Fruit fly (Drosophila melanogaster) whole organism, embryonic: ENCODE data around the gene hll.

Experiments
- Atf-2 ChIP-seq: fragments of 200-800 bp; sonication (Bioruptor generic); optimal IDR thresholded peaks from 2 replicates; lab custom pipeline; 2016; ENCODE audit warnings: missing biosample characterization, missing genetic modification characterization
- Atf3 ChIP-seq: fragments of 200-800 bp; sonication (Bioruptor generic); optimal IDR thresholded peaks from 3 replicates; lab custom pipeline; 2016; ENCODE audit warnings: missing biosample characterization, missing genetic modification characterization
- Awh ChIP-seq: fragments of 200-800 bp; sonication (Bioruptor generic); IDR thresholded peaks from 2 replicates; pipeline ENCODE4, ENCODE4 v1.3.6; 2022; ENCODE audit warnings: missing biosample characterization, missing genetic modification characterization
- CG10366 ChIP-seq: fragments of 200-800 bp; sonication (Bioruptor generic); IDR thresholded peaks from 2 replicates; pipeline ENCODE4 v1.3.6; 2022; ENCODE audit warnings: missing biosample characterization, missing genetic modification characterization
- CG10654 ChIP-seq: fragments of 200-800 bp; sonication (Bioruptor generic); optimal IDR thresholded peaks from 2 replicates; lab custom pipeline; 2016; ENCODE audit warnings: missing biosample characterization, missing genetic modification characterization
- CG11398 ChIP-seq: fragments of 200-800 bp; sonication (Bioruptor generic); optimal IDR thresholded peaks from 2 replicates; lab custom pipeline; 2016; ENCODE audit warnings: missing biosample characterization, missing genetic modification characterization
- CG12071 ChIP-seq: fragments of 200-800 bp; sonication (Bioruptor generic); optimal IDR thresholded peaks from 3 replicates; lab custom pipeline; 2018; ENCODE audit warnings: missing biosample characterization, mild to moderate bottlenecking, missing genetic modification characterization
- CG12155 ChIP-seq: fragments of 200-800 bp; sonication (Bioruptor generic); optimal IDR thresholded peaks from 3 replicates; lab custom pipeline; 2016; ENCODE audit warnings: missing biosample characterization, missing genetic modification characterization
- CG14667 ChIP-seq: fragments of 200-800 bp; sonication (Bioruptor generic); IDR thresholded peaks from 2 replicates; pipeline ENCODE4 v1.3.6; 2022; ENCODE audit warnings: missing biosample characterization, missing genetic modification characterization
- CG17186 ChIP-seq: fragments of 200-800 bp; sonication (Bioruptor generic); optimal IDR thresholded peaks from 3 replicates; lab custom pipeline; 2017; ENCODE audit warnings: missing biosample characterization, missing genetic modification reagents, missing genetic modification characterization
- CG18619 ChIP-seq: fragments of 200-800 bp; sonication (Bioruptor generic); optimal IDR thresholded peaks from 3 replicates; lab custom pipeline; 2017; ENCODE audit warnings: missing biosample characterization, mild to moderate bottlenecking, missing genetic modification characterization
- CG18764 ChIP-seq: fragments of 200-800 bp; sonication (Bioruptor generic); optimal IDR thresholded peaks from 3 replicates; lab custom pipeline; 2016; ENCODE audit warnings: missing biosample characterization, missing genetic modification characterization
- CG2129 ChIP-seq: fragments of 200-800 bp; sonication (Bioruptor generic); IDR thresholded peaks from 2 replicates; pipeline ENCODE4 v1.3.6; 2022; ENCODE audit warnings: missing biosample characterization, missing genetic modification characterization; ENCODE audit not compliant: partially characterized antibody
- CG2202 ChIP-seq: fragments of 200-800 bp; sonication (Bioruptor generic); optimal IDR thresholded peaks from 2 replicates; lab custom pipeline; 2018; ENCODE audit warnings: missing biosample characterization, mild to moderate bottlenecking, missing genetic modification characterization
- Deaf1 ChIP-seq: fragments of 200-800 bp; optimal IDR thresholded peaks from 3 replicates; lab custom pipeline; 2019; ENCODE audit warnings: missing biosample characterization, mild to moderate bottlenecking, missing genetic modification characterization, moderate library complexity
- Fer1 ChIP-seq: fragments of 200-800 bp; sonication (Bioruptor generic); optimal IDR thresholded peaks from 2 replicates; lab custom pipeline; 2017; ENCODE audit warnings: missing biosample characterization, mild to moderate bottlenecking, missing genetic modification characterization
- HmgD ChIP-seq: fragments of 200-800 bp; sonication (Bioruptor generic); optimal IDR thresholded peaks from 3 replicates; lab custom pipeline; 2016; ENCODE audit warnings: missing biosample characterization, missing genetic modification characterization
- Hr39 ChIP-seq: fragments of >200 bp; optimal IDR thresholded peaks from 2 replicates; lab custom pipeline; 2017
- Hr78 ChIP-seq, 2 experiments: fragments of 200-800 bp in 1 of 2; fragments of >200 bp in 1 of 2; sonication (Bioruptor generic) in 1 of 2; optimal IDR thresholded peaks; 2 replicates each; lab custom pipeline; 2017 to 2019; ENCODE audit warnings: missing biosample characterization in 2 of 2, missing genetic modification characterization in 2 of 2, mild to moderate bottlenecking in 1 of 2, moderate library complexity in 1 of 2
- Hsf ChIP-seq: fragments of 200-800 bp; sonication (Bioruptor generic); optimal IDR thresholded peaks from 3 replicates; lab custom pipeline; 2016; ENCODE audit warnings: missing biosample characterization, missing genetic modification characterization
- Meics ChIP-seq: fragments of 200-800 bp; sonication (Bioruptor generic); optimal IDR thresholded peaks from 2 replicates; lab custom pipeline; 2017; ENCODE audit warnings: missing biosample characterization, mild to moderate bottlenecking, missing genetic modification characterization
- Nf-YC ChIP-seq: fragments of 200-800 bp; optimal IDR thresholded peaks from 3 replicates; lab custom pipeline; 2019; ENCODE audit warnings: missing biosample characterization, mild to moderate bottlenecking, missing genetic modification characterization, moderate library complexity
- Sin3A ChIP-seq: fragments of >200 bp; optimal IDR thresholded peaks from 2 replicates; lab custom pipeline; 2018
- Sox100B ChIP-seq: fragments of 200-800 bp; sonication (Bioruptor generic); optimal IDR thresholded peaks from 3 replicates; lab custom pipeline; 2018; ENCODE audit warnings: missing biosample characterization, mild to moderate bottlenecking, missing genetic modification characterization
- ash1 ChIP-seq: fragments of 200-800 bp; sonication (Bioruptor generic); optimal IDR thresholded peaks from 2 replicates; lab custom pipeline; 2018; ENCODE audit warnings: missing biosample characterization, mild to moderate bottlenecking, missing genetic modification characterization
- bsh ChIP-seq, 2 experiments: fragments of 200-800 bp; sonication (Bioruptor generic); optimal IDR thresholded peaks; 2 replicates each; lab custom pipeline; 2017 to 2018; ENCODE audit warnings: mild to moderate bottlenecking in 2 of 2, missing biosample characterization in 2 of 2, missing genetic modification characterization in 2 of 2, moderate library complexity in 1 of 2
- cas ChIP-seq: fragments of 200-800 bp; sonication (Bioruptor generic); IDR thresholded peaks from 2 replicates; pipeline ENCODE4 v1.3.6; 2022; ENCODE audit warnings: missing biosample characterization, missing genetic modification characterization
- chinmo ChIP-seq: fragments of 200-800 bp; sonication (Bioruptor generic); IDR thresholded peaks from 4 replicates; pipeline ENCODE4 v1.3.6; 2022; ENCODE audit warnings: missing biosample characterization, missing genetic modification characterization; ENCODE audit not compliant: partially characterized antibody
- cwo ChIP-seq: fragments of 200-800 bp; sonication (Bioruptor generic); optimal IDR thresholded peaks from 3 replicates; lab custom pipeline; 2017; ENCODE audit warnings: missing biosample characterization, missing genetic modification characterization, mild to moderate bottlenecking, moderate library complexity, missing genetic modification reagents
- dmrt99B ChIP-seq: fragments of 200-800 bp; sonication (Bioruptor generic); optimal IDR thresholded peaks from 2 replicates; lab custom pipeline; 2018; ENCODE audit warnings: missing biosample characterization, mild to moderate bottlenecking, missing genetic modification characterization, moderate library complexity
- dpn ChIP-seq, 2 experiments: fragments of 200-800 bp; sonication (Bioruptor generic); optimal IDR thresholded peaks; 3 replicates each; lab custom pipeline; 2016; ENCODE audit warnings: missing biosample characterization in 2 of 2, missing genetic modification characterization in 2 of 2
- exex ChIP-seq: fragments of 200-800 bp; sonication (Bioruptor generic); optimal IDR thresholded peaks from 4 replicates; lab custom pipeline; 2018; ENCODE audit warnings: missing biosample characterization, mild to moderate bottlenecking, missing genetic modification characterization, moderate library complexity
- fd64A ChIP-seq: fragments of 200-800 bp; sonication (Bioruptor generic); optimal IDR thresholded peaks from 3 replicates; lab custom pipeline; 2018; ENCODE audit warnings: missing biosample characterization, mild to moderate bottlenecking, missing genetic modification characterization
- gem ChIP-seq: fragments of 200-800 bp; sonication (Bioruptor generic); optimal IDR thresholded peaks from 2 replicates; lab custom pipeline; 2019; ENCODE audit warnings: missing biosample characterization, mild to moderate bottlenecking, missing genetic modification characterization, moderate library complexity
- gfzf ChIP-seq: fragments of 200-800 bp; sonication (Bioruptor generic); optimal IDR thresholded peaks from 2 replicates; lab custom pipeline; 2016; ENCODE audit warnings: missing biosample characterization, mild to moderate bottlenecking, missing genetic modification characterization, moderate library complexity
- h ChIP-seq: fragments of >200 bp; optimal IDR thresholded peaks from 2 replicates; lab custom pipeline; 2017
- ind ChIP-seq: fragments of 200-800 bp; sonication (Bioruptor generic); optimal IDR thresholded peaks from 3 replicates; lab custom pipeline; 2016; ENCODE audit warnings: missing biosample characterization, missing genetic modification characterization
- inv ChIP-seq: fragments of 200-800 bp; sonication (Bioruptor generic); IDR thresholded peaks from 2 replicates; pipeline ENCODE4 v1.3.6; 2022; ENCODE audit warnings: missing biosample characterization, missing genetic modification characterization; ENCODE audit not compliant: partially characterized antibody
- jing ChIP-seq: fragments of 200-800 bp; sonication (Bioruptor generic); optimal IDR thresholded peaks from 2 replicates; lab custom pipeline; 2018; ENCODE audit warnings: missing biosample characterization, mild to moderate bottlenecking, missing genetic modification characterization
- nom ChIP-seq: fragments of 200-800 bp; sonication (Bioruptor generic); optimal IDR thresholded peaks from 2 replicates; lab custom pipeline; 2017; ENCODE audit warnings: missing biosample characterization, missing genetic modification characterization, mild to moderate bottlenecking, moderate library complexity, missing genetic modification reagents
- peb ChIP-seq: fragments of 200-800 bp; sonication (Bioruptor generic); IDR thresholded peaks from 2 replicates; pipeline ENCODE4 v1.3.6; 2022; ENCODE audit warnings: missing biosample characterization, missing genetic modification characterization
- pum ChIP-seq: fragments of 200-800 bp; sonication (Bioruptor generic); optimal IDR thresholded peaks from 2 replicates; lab custom pipeline; 2016; ENCODE audit warnings: missing biosample characterization, missing genetic modification characterization
- repo ChIP-seq: fragments of 200-800 bp; sonication (Bioruptor generic); optimal IDR thresholded peaks from 2 replicates; lab custom pipeline; 2016; ENCODE audit warnings: missing biosample characterization, missing genetic modification characterization
- rib ChIP-seq: fragments of 200-800 bp; sonication (Bioruptor generic); IDR thresholded peaks from 2 replicates; pipeline ENCODE4 v1.3.6; 2022; ENCODE audit warnings: missing biosample characterization, missing genetic modification characterization
- scrt ChIP-seq: fragments of 200-800 bp; sonication (Bioruptor generic); optimal IDR thresholded peaks from 2 replicates; lab custom pipeline; 2018; ENCODE audit warnings: missing biosample characterization, mild to moderate bottlenecking, missing genetic modification characterization, moderate library complexity
- sens ChIP-seq: fragments of 200-800 bp; sonication (Bioruptor generic); peaks from one replicate; lab custom pipeline; 2016; ENCODE audit warnings: missing biosample characterization, missing genetic modification characterization
- sima ChIP-seq: fragments of 200-800 bp; sonication (Bioruptor generic); optimal IDR thresholded peaks from 2 replicates; lab custom pipeline; 2016; ENCODE audit warnings: missing biosample characterization, missing genetic modification characterization

The hll gene

DNA sequence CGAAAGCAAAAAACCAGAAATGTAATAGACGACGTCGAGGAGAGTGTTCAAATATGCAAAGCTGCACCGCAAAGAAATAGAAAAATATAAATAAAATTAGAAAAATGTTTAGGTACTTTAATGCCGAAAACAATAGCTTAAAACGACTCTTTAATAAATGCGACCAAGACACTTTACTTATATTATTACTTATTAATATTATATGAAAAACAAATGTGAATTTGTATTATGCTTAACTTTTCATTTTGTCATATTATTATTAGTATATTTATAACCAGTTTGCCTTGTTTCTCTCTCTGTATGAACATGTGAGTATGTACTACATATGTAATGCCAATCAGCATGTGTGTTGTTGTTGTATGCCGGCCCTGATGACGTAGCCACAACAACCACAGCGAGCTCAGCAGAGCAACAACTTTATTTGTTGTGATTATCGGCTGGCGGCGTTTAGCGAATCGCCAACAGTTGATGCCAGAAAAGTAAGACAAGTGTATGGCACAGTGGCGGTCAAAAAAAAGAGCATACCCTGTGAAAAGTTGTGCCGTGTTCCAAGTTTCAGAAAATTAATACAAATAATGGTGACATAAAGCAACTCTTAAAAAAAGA lies 4.6 kb upstream of the hll start (continued):
- TF ChIP-seq Sox100B (GFP tag; lab: Kevin White, UChicago) (peak; percentile 95), cas (peak; percentile 48), CG12071 (GFP tag; lab: Kevin White, UChicago) (peak; percentile 66), Sin3A (lab: Kevin White, UChicago) (no peak), nom (GFP tag; lab: Kevin White, UChicago) (peak; percentile 23), sima (GFP tag; lab: Kevin White, UChicago) (no peak), ind (peak; percentile 84), cwo (GFP tag; lab: Kevin White, UChicago) (peak; percentile 92), repo (peak; percentile 36), pum (peak; percentile 40), sens (GFP tag; lab: Kevin White, UChicago) (peak; percentile 88), peb (GFP tag; lab: Robert Waterston, UW) (peak; percentile 87), Fer1 (GFP tag; lab: Kevin White, UChicago) (peak; percentile 95), CG2129 (GFP tag; lab: Robert Waterston, UW) (no peak), Hr39 (lab: Kevin White, UChicago) (no peak), dpn (GFP tag; optimal IDR thresholded peaks at IDR 0.05; lab: Kevin White, UChicago) (peak; percentile 31 to 86), chinmo (GFP tag; lab: Robert Waterston, UW) (peak; percentile 82), h (lab: Kevin White, UChicago) (no peak), Awh (peak; percentile 84), gem (tag; lab: Kevin White, UChicago) (peak; percentile 99), exex (tag; lab: Kevin White, UChicago) (peak; percentile 84), ash1 (GFP tag; lab: Kevin White, UChicago) (no peak), HmgD (peak; percentile 2), dmrt99B (peak; percentile 96), CG10366 (GFP tag; lab: Robert Waterston, UW) (peak; percentile 88), Atf-2 (GFP tag; lab: Kevin White, UChicago) (no peak), rib (GFP tag; lab: Robert Waterston, UW) (peak; percentile 91), jing (peak; percentile 50), CG10654 (GFP tag; lab: Kevin White, UChicago) (peak; percentile 82), Deaf1 (peak; percentile 83), CG11398 (peak; percentile 23), CG18619 (GFP tag; lab: Kevin White, UChicago) (peak; percentile 93), CG12155 (GFP tag; lab: Kevin White, UChicago) (peak; percentile 78), Hsf (GFP tag; lab: Kevin White, UChicago) (peak; percentile 51), CG14667 (peak; percentile 89), bsh (GFP tag; optimal IDR thresholded peaks at IDR 0.05; lab: Kevin White, UChicago) (peak; percentile 65 to 96), Hr78 (GFP tag; optimal IDR thresholded peaks at IDR 0.05; lab: Kevin White, UChicago) (peak in 1 of 2 experiments; percentile 83), inv (no peak), gfzf (no peak), CG17186 (GFP tag; lab: Kevin White, UChicago) (peak; percentile 43), Atf3 (GFP tag; lab: Kevin White, UChicago) (peak; percentile 49), Nf-YC (peak; percentile 89), CG18764 (GFP tag; lab: Kevin White, UChicago) (peak; percentile 77), scrt (GFP tag; lab: Kevin White, UChicago) (peak; percentile 91), fd64A (GFP tag; lab: Kevin White, UChicago) (no peak), Meics (GFP tag; lab: Kevin White, UChicago) (peak; percentile 97), CG2202 (tag; lab: Kevin White, UChicago) (peak; percentile 85)
- TF ChIP-seq, all 482 proteins: peak for 374
